Worm (Caenorhabditis elegans) whole organism, late embryonic: ENCODE data around the gene srab-7.

Experiments
- F13H6.1 ChIP-seq: sonication (generic microtip); optimal IDR thresholded peaks from 2 replicates; lab custom pipeline; 2016; ENCODE audit warnings: missing genetic modification characterization, missing compliant biosample characterization
- K02D7.2 ChIP-seq: sonication (generic microtip); optimal IDR thresholded peaks from 2 replicates; lab custom pipeline; 2017; ENCODE audit warnings: mild to moderate bottlenecking, missing genetic modification characterization, missing compliant biosample characterization
- K09A11.1 ChIP-seq: sonication (generic microtip); optimal IDR thresholded peaks from 2 replicates; lab custom pipeline; 2017; ENCODE audit warnings: antibody characterized with exemption, mild to moderate bottlenecking, missing genetic modification characterization, missing compliant biosample characterization; ENCODE audit not compliant: insufficient read depth
- T23F11.4 ChIP-seq: fragments of 200-800 bp; sonication (Bioruptor generic); optimal IDR thresholded peaks from 2 replicates; lab custom pipeline; 2018; ENCODE audit warnings: mild to moderate bottlenecking, missing genetic modification characterization, missing compliant biosample characterization
- Y22D7AL.16 ChIP-seq: sonication (generic microtip); optimal IDR thresholded peaks from 2 replicates; lab custom pipeline; 2016; ENCODE audit warnings: missing genetic modification characterization, missing compliant biosample characterization
- ama-1 ChIP-seq: fragments of 150-350 bp; optimal IDR thresholded peaks from 2 replicates; lab custom pipeline; 2014
- ceh-18 ChIP-seq: sonication (generic microtip); optimal IDR thresholded peaks from 2 replicates; lab custom pipeline; 2016; ENCODE audit warnings: missing genetic modification characterization, missing compliant biosample characterization
- ceh-2 ChIP-seq: sonication (generic microtip); optimal IDR thresholded peaks from 2 replicates; lab custom pipeline; 2016; ENCODE audit warnings: missing genotype, missing genetic modification characterization, missing compliant biosample characterization
- ceh-30 ChIP-seq: fragments of 150-350 bp; optimal IDR thresholded peaks from 2 replicates; lab custom pipeline; 2014; ENCODE audit warnings: missing biosample characterization, missing genetic modification characterization
- ceh-31 ChIP-seq: sonication (generic microtip); optimal IDR thresholded peaks from 2 replicates; lab custom pipeline; 2016; ENCODE audit warnings: missing genetic modification characterization, missing compliant biosample characterization
- ceh-34 ChIP-seq: sonication (generic microtip); optimal IDR thresholded peaks from 2 replicates; lab custom pipeline; 2016; ENCODE audit warnings: mild to moderate bottlenecking, missing genetic modification characterization, missing compliant biosample characterization
- ceh-6 ChIP-seq: fragments of 200-800 bp; sonication (Bioruptor generic); optimal IDR thresholded peaks from 2 replicates; lab custom pipeline; 2018; ENCODE audit warnings: mild to moderate bottlenecking, missing genetic modification characterization, missing compliant biosample characterization
- ceh-9 ChIP-seq: sonication (generic microtip); optimal IDR thresholded peaks from 2 replicates; lab custom pipeline; 2016; ENCODE audit warnings: mild to moderate bottlenecking, missing genetic modification characterization, inconsistent platforms, missing compliant biosample characterization
- che-1 ChIP-seq: sonication (generic microtip); optimal IDR thresholded peaks from 2 replicates; lab custom pipeline; 2016; ENCODE audit warnings: mild to moderate bottlenecking, missing genetic modification characterization, missing compliant biosample characterization
- dmd-4 ChIP-seq: sonication (generic microtip); optimal IDR thresholded peaks from 2 replicates; lab custom pipeline; 2016; ENCODE audit warnings: borderline replicate concordance, missing genetic modification characterization, missing compliant biosample characterization
- dve-1 ChIP-seq: sonication (generic microtip); optimal IDR thresholded peaks from 2 replicates; lab custom pipeline; 2017; ENCODE audit warnings: antibody characterized with exemption, mild to moderate bottlenecking, missing genetic modification characterization, missing compliant biosample characterization
- elt-2 ChIP-seq: sonication (generic microtip); optimal IDR thresholded peaks from 2 replicates; lab custom pipeline; 2016; ENCODE audit warnings: missing genetic modification reagents, missing genetic modification characterization, missing compliant biosample characterization
- ets-4 ChIP-seq: sonication (generic microtip); optimal IDR thresholded peaks from 2 replicates; lab custom pipeline; 2016; ENCODE audit warnings: missing genetic modification characterization, missing compliant biosample characterization
- eyg-1 ChIP-seq: sonication (generic microtip); optimal IDR thresholded peaks from 2 replicates; lab custom pipeline; 2016; ENCODE audit warnings: missing genotype, missing genetic modification characterization, missing compliant biosample characterization
- fkh-10 ChIP-seq: fragments of 150-350 bp; optimal IDR thresholded peaks from 2 replicates; lab custom pipeline; 2014; ENCODE audit warnings: missing biosample characterization, missing genetic modification reagents, missing genetic modification characterization
- fkh-6 ChIP-seq: sonication (generic microtip); optimal IDR thresholded peaks from 2 replicates; lab custom pipeline; 2016; ENCODE audit warnings: missing genetic modification characterization, missing compliant biosample characterization
- gmeb-2 ChIP-seq: sonication (generic microtip); optimal IDR thresholded peaks from 2 replicates; lab custom pipeline; 2016; ENCODE audit warnings: missing genetic modification characterization, inconsistent platforms, missing compliant biosample characterization
- hlh-15 ChIP-seq: sonication (generic microtip); optimal IDR thresholded peaks from 2 replicates; lab custom pipeline; 2016; ENCODE audit warnings: missing genetic modification characterization, missing compliant biosample characterization
- hlh-8 ChIP-seq: sonication (generic microtip); optimal IDR thresholded peaks from 2 replicates; lab custom pipeline; 2016; ENCODE audit warnings: missing genotype, missing genetic modification characterization, missing compliant biosample characterization
- lim-6 ChIP-seq: sonication (generic microtip); optimal IDR thresholded peaks from 2 replicates; lab custom pipeline; 2016; ENCODE audit warnings: missing genetic modification characterization, missing compliant biosample characterization
- lin-11 ChIP-seq: fragments of 200-800 bp; sonication (Bioruptor generic); optimal IDR thresholded peaks from 2 replicates; lab custom pipeline; 2018; ENCODE audit warnings: mild to moderate bottlenecking, missing genetic modification characterization, missing compliant biosample characterization
- madf-2 ChIP-seq: sonication (generic microtip); optimal IDR thresholded peaks from 2 replicates; lab custom pipeline; 2017; ENCODE audit warnings: missing genetic modification characterization, missing compliant biosample characterization
- nfya-1 ChIP-seq: sonication (generic microtip); optimal IDR thresholded peaks from 2 replicates; lab custom pipeline; 2017; ENCODE audit warnings: missing genetic modification characterization, mild to moderate bottlenecking, missing compliant biosample characterization, antibody characterized with exemption, moderate library complexity
- odd-2 ChIP-seq: sonication (generic microtip); optimal IDR thresholded peaks from 2 replicates; lab custom pipeline; 2017; ENCODE audit warnings: antibody characterized with exemption, mild to moderate bottlenecking, missing genetic modification characterization, missing compliant biosample characterization
- pros-1 ChIP-seq: fragments of 150-350 bp; optimal IDR thresholded peaks from 2 replicates; lab custom pipeline; 2014; ENCODE audit warnings: missing biosample characterization, missing genetic modification reagents, missing genetic modification characterization
- ref-2 ChIP-seq: sonication (generic microtip); optimal IDR thresholded peaks from 2 replicates; lab custom pipeline; 2016; ENCODE audit warnings: missing genetic modification characterization, missing compliant biosample characterization
- rnt-1 ChIP-seq: sonication (generic microtip); optimal IDR thresholded peaks from 2 replicates; lab custom pipeline; 2016; ENCODE audit warnings: missing genetic modification characterization, missing compliant biosample characterization
- sdc-2 ChIP-seq: sonication (generic microtip); optimal IDR thresholded peaks from 2 replicates; lab custom pipeline; 2016; ENCODE audit warnings: missing genotype, missing genetic modification characterization, missing compliant biosample characterization
- sox-2 ChIP-seq: fragments of 200-800 bp; sonication (Bioruptor generic); IDR thresholded peaks from 2 replicates; pipeline ENCODE4 v1.3.6; 2022; ENCODE audit warnings: missing genetic modification reagents, missing genetic modification characterization, missing compliant biosample characterization
- syd-9 ChIP-seq: sonication (generic microtip); optimal IDR thresholded peaks from 2 replicates; lab custom pipeline; 2016; ENCODE audit warnings: mild to moderate bottlenecking, missing genetic modification characterization, moderate library complexity, missing compliant biosample characterization
- unc-42 ChIP-seq: sonication (generic microtip); optimal IDR thresholded peaks from 2 replicates; lab custom pipeline; 2016; ENCODE audit warnings: missing genotype, missing genetic modification characterization, missing compliant biosample characterization
- unc-86 ChIP-seq: sonication (generic microtip); optimal IDR thresholded peaks from 2 replicates; lab custom pipeline; 2016; ENCODE audit warnings: missing genetic modification characterization, missing compliant biosample characterization
- zip-5 ChIP-seq: sonication (generic microtip); optimal IDR thresholded peaks from 2 replicates; lab custom pipeline; 2016; ENCODE audit warnings: missing genetic modification characterization, missing compliant biosample characterization

srab-7 gene

DNA sequence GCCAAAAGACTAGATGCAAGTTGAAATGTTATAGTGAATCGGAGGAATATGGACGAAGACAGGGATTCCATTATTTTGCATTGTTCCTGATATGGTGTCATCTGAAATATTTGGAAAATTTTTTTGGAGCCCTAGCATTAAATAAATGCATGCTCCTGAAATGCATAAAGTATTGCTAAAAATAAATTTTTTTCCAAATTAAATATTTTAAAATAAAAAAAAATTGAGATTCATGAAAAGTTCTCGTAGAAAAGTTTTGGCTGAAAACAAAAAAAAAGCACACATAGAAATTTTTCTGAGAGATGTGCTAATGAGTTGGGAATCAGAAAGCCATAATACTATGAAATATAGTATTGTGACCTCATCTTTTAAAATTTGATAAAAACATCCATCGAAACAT is at the start of gene srab-7:
TSS of gene srab-7 (minus strand) at position 101 of the 400 bp plus-strand sequence.
- no peak for TF ChIP-seq pros-1 (tag; lab: Kevin White, UChicago)
- TF ChIP-seq ref-2 (tag; lab: Kevin White, UChicago), result no peak
- TF ChIP-seq ceh-9 (tag; lab: Kevin White, UChicago), result no peak
- no peak for TF ChIP-seq dve-1 (tag; lab: Kevin White, UChicago)

DNA sequence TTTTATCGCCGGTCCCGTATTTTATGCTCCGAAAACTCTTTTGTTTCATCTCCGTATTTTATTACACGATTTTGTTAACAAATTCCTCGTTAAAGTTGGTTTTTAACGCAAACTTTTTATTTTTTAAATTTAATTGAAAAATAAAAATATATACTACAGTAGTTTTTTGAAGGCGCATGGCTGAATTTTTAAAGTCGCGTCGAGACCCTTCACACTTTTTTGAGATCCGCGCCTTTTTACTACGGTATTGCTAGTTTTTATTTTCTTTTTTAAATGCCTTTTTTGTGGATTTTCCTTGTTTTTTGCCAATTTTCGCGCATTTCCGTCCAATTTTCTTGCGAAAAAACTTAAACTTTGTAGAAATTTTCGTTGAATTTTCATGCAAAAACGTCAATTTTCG is 49.5 kb upstream of the srab-7 start:
- TF ChIP-seq rnt-1 (tag; lab: Kevin White, UChicago) (no peak), elt-2 (tag; lab: Kevin White, UChicago) (no peak), eyg-1 (tag; lab: Kevin White, UChicago) (no peak), Y22D7AL.16 (no peak), madf-2 (tag; lab: Kevin White, UChicago) (no peak), ceh-2 (tag; lab: Kevin White, UChicago) (no peak), sox-2 (GFP tag; lab: Robert Waterston, UW) (no peak), T23F11.4 (GFP tag; lab: Kevin White, UChicago) (no peak), K02D7.2 (no peak), lim-6 (tag; lab: Kevin White, UChicago) (no peak), pros-1 (tag; lab: Kevin White, UChicago) (no peak), K09A11.1 (tag; lab: Kevin White, UChicago) (no peak)

DNA sequence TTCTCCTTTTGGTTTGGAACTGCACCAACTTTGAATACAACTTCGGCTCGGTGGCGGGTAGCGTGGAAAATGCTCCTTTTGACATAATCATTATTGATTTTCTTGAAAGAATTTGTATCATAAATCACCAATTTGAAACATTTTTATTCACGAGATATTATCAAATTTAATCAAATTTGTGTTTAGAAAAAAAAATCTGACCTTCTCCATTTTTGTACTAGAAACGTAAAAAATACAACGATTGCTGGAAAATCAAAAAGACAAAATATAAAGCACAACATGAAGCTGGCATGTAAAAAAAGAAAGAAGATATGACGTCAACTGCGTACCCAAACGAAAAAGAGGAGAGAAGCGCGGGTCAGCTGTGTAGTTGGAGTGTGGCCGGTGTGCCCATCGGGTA is 45.4 kb upstream of the srab-7 start, which contains the start of gene K08D9.4:
TSS of gene K08D9.4 (minus strand) at position 101 of the 400 bp plus-strand sequence.
- TF ChIP-seq syd-9 (no peak), T23F11.4 (GFP tag; lab: Kevin White, UChicago) (no peak), dmd-4 (tag; lab: Kevin White, UChicago) (no peak), unc-42 (tag; lab: Kevin White, UChicago) (no peak), fkh-10 (GFP tag; lab: Kevin White, UChicago) (no peak), zip-5 (tag; lab: Kevin White, UChicago) (no peak), fkh-6 (tag; lab: Kevin White, UChicago) (no peak), gmeb-2 (tag; lab: Kevin White, UChicago) (no peak), K02D7.2 (no peak), ceh-30 (tag; lab: Kevin White, UChicago) (no peak), hlh-15 (tag; lab: Kevin White, UChicago) (no peak)

DNA sequence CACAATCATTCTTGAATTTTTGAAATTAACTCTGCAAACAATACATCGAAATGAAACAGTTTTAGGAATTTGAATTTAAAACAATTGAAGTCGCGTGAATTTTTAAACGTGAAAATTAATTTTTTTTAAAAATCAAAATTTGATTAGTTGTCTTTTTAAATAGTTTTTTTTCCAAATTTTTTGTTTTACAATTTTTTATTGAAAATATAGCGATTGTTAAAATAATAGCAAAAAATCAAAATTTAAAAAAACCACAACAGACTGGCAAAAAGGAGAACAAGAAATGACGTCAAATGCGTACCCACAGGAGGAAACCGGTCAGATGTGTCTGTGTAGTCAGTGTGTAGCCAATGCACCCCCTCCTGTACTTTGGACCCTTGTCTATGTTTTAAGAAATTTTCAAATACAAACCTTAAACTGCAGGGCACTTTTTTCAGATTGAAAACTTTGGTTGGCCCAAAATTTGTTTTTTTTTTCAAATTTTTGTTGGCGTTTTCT is 41.9 kb upstream of the srab-7 start, which contains the start of the genes Y73C8B.1 and Y73C8B.5:
TSS of gene Y73C8B.1 (minus strand) at position 51 of the 498 bp plus-strand sequence.
TSS of gene Y73C8B.5 (plus strand) at position 437 of the 498 bp plus-strand sequence.
- TF ChIP-seq hlh-15 (tag; lab: Kevin White, UChicago) (no peak), ceh-6 (GFP tag; lab: Kevin White, UChicago) (no peak), hlh-8 (no peak), ceh-18 (no peak), pros-1 (tag; lab: Kevin White, UChicago) (no peak), sdc-2 (tag; lab: Kevin White, UChicago) (no peak), zip-5 (tag; lab: Kevin White, UChicago) (no peak), F13H6.1 (no peak)
- TF ChIP-seq, all 69 proteins: peak for 0

DNA sequence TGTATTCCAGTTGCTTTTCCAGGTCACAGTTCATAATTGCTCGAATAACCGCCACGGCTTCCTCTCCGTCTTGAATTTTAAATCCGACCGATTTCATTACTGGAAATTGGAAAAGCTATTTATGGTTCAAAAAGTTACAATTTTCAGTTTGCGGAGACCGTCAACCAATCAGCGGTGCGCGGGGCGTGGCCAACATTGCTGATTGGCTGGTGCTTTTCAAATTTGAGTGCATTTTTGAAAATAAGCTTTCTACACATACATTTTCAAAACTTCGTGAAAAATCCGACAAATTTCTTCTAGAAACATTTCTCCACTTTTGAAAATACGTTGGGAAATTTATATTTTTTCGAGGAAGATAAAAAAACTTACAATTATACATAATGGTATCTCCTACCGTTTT is 40.8 kb upstream of the srab-7 start:
- TF ChIP-seq ets-4 (tag; lab: Kevin White, UChicago) (no peak), nfya-1 (tag; lab: Kevin White, UChicago) (peak; percentile 89)

DNA sequence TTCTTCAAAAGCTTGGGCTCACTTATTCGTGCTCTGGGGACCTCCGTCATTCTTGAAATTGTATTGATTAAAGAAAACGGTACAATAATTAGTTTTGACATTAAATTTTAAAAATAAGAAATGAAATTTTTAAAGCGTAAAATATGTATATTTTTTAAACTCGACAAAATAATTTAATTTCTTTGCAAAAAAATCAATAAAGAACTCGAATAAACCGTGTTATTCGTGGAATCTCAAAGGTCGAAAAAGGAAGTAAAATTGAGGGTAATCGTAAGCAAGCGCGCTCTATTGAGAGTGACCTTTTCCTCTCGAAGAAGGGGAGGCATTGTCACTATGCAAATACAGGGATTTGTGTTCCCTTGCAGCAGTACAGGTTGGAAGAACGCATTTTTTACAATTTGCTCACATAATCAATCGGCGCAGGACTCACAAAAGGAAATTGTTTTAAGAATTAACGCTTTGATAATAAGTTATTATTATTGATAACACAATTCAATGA is 40.0 kb upstream of the srab-7 start, which contains the start of gene Y73C8B.2:
TSS of gene Y73C8B.2 (minus strand) at position 51 of the 499 bp plus-strand sequence.
- TF ChIP-seq ceh-34 (tag; lab: Kevin White, UChicago) (no peak), nfya-1 (tag; lab: Kevin White, UChicago) (no peak), zip-5 (tag; lab: Kevin White, UChicago) (no peak), ama-1 (lab: Kevin White, UChicago) (no peak), ceh-31 (tag; lab: Kevin White, UChicago) (no peak), lin-11 (tag; lab: Kevin White, UChicago) (no peak), F13H6.1 (no peak), eyg-1 (tag; lab: Kevin White, UChicago) (no peak), hlh-15 (tag; lab: Kevin White, UChicago) (no peak), K02D7.2 (no peak), ceh-6 (GFP tag; lab: Kevin White, UChicago) (no peak), odd-2 (no peak), ceh-2 (tag; lab: Kevin White, UChicago) (no peak), unc-86 (tag; lab: Kevin White, UChicago) (no peak), che-1 (no peak), K09A11.1 (tag; lab: Kevin White, UChicago) (no peak), elt-2 (tag; lab: Kevin White, UChicago) (no peak)
